Fruit fly (Drosophila melanogaster) whole organism, embryonic: ENCODE data around the gene eloF.

Source experiments
- Aef1 ChIP-seq: fragments of 200-800 bp; sonication (Bioruptor generic); IDR thresholded peaks from 3 replicates; pipeline ENCODE4 v1.3.6; 2022; ENCODE audit warnings: missing biosample characterization, missing genetic modification characterization
- Atf-2 ChIP-seq: fragments of 200-800 bp; sonication (Bioruptor generic); optimal IDR thresholded peaks from 2 replicates; lab custom pipeline; 2016; ENCODE audit warnings: missing biosample characterization, missing genetic modification characterization
- CG10565 ChIP-seq: fragments of 200-800 bp; sonication (Bioruptor generic); optimal IDR thresholded peaks from 3 replicates; lab custom pipeline; 2016; ENCODE audit warnings: missing biosample characterization, mild to moderate bottlenecking, missing genetic modification characterization
- CG10979 ChIP-seq: fragments of 200-800 bp; sonication (Bioruptor generic); optimal IDR thresholded peaks from 2 replicates; lab custom pipeline; 2018; ENCODE audit warnings: missing biosample characterization, mild to moderate bottlenecking, missing genetic modification characterization, moderate library complexity
- CG11093 ChIP-seq: fragments of 200-800 bp; sonication (Bioruptor generic); IDR thresholded peaks from 3 replicates; pipeline ENCODE4 v1.3.6; 2022; ENCODE audit warnings: missing biosample characterization, missing genetic modification characterization
- CG11560 ChIP-seq: fragments of 200-800 bp; sonication (Bioruptor generic); IDR thresholded peaks from 3 replicates; pipeline ENCODE4 v1.3.6; 2022; ENCODE audit warnings: missing biosample characterization, missing genetic modification characterization
- CG11696 ChIP-seq: fragments of 200-800 bp; sonication (Bioruptor generic); IDR thresholded peaks from 2 replicates; pipeline ENCODE4 v1.3.6; 2022; ENCODE audit warnings: missing biosample characterization, missing genetic modification characterization
- CG13123 ChIP-seq: fragments of 200-800 bp; sonication (Bioruptor generic); optimal IDR thresholded peaks from 2 replicates; lab custom pipeline; 2016; ENCODE audit warnings: missing biosample characterization, missing genetic modification characterization
- CG14860 ChIP-seq: fragments of 200-800 bp; sonication (Bioruptor generic); IDR thresholded peaks from 3 replicates; pipeline ENCODE4 v1.3.6; 2022; ENCODE audit warnings: missing biosample characterization, missing genetic modification characterization; ENCODE audit not compliant: partially characterized antibody
- CG15073 ChIP-seq: fragments of 200-800 bp; sonication (Bioruptor generic); optimal IDR thresholded peaks from 2 replicates; lab custom pipeline; 2016; ENCODE audit warnings: missing biosample characterization, missing genetic modification characterization
- CG15479 ChIP-seq: fragments of 200-800 bp; sonication (Bioruptor generic); optimal IDR thresholded peaks from 3 replicates; lab custom pipeline; 2019; ENCODE audit warnings: missing biosample characterization, mild to moderate bottlenecking, missing genetic modification characterization, moderate library complexity
- CG15601 ChIP-seq: fragments of 200-800 bp; sonication (Bioruptor generic); optimal IDR thresholded peaks from 3 replicates; lab custom pipeline; 2019; ENCODE audit warnings: missing biosample characterization, mild to moderate bottlenecking, missing genetic modification characterization, moderate library complexity
- CG17385 ChIP-seq: fragments of 200-800 bp; sonication (Bioruptor generic); optimal IDR thresholded peaks from 3 replicates; lab custom pipeline; 2018; ENCODE audit warnings: missing biosample characterization, mild to moderate bottlenecking, missing genetic modification characterization
- CG1792 ChIP-seq: fragments of 200-800 bp; sonication (Bioruptor generic); optimal IDR thresholded peaks from 2 replicates; lab custom pipeline; 2016; ENCODE audit warnings: missing biosample characterization, missing genetic modification characterization
- CG18011 ChIP-seq: fragments of 200-800 bp; sonication (Bioruptor generic); optimal IDR thresholded peaks from 2 replicates; lab custom pipeline; 2017; ENCODE audit warnings: missing biosample characterization, missing genetic modification characterization, mild to moderate bottlenecking, moderate library complexity, missing genotype
- CG18599 ChIP-seq: fragments of 200-800 bp; sonication (Bioruptor generic); optimal IDR thresholded peaks from 3 replicates; lab custom pipeline; 2017; ENCODE audit warnings: missing biosample characterization, missing genetic modification characterization, mild to moderate bottlenecking, moderate library complexity, missing genetic modification reagents
- CG18764 ChIP-seq: fragments of 200-800 bp; sonication (Bioruptor generic); optimal IDR thresholded peaks from 3 replicates; lab custom pipeline; 2016; ENCODE audit warnings: missing biosample characterization, missing genetic modification characterization
- CG2678 ChIP-seq: fragments of 200-800 bp; sonication (Bioruptor generic); optimal IDR thresholded peaks from 3 replicates; lab custom pipeline; 2019; ENCODE audit warnings: missing biosample characterization, mild to moderate bottlenecking, missing genetic modification characterization, moderate library complexity
- CG2712 ChIP-seq: fragments of 200-800 bp; optimal IDR thresholded peaks from 3 replicates; lab custom pipeline; 2019; ENCODE audit warnings: missing biosample characterization, mild to moderate bottlenecking, missing genetic modification characterization, moderate library complexity
- CG2875 ChIP-seq: fragments of 200-800 bp; sonication (Bioruptor generic); optimal IDR thresholded peaks from 2 replicates; lab custom pipeline; 2017; ENCODE audit warnings: missing biosample characterization, mild to moderate bottlenecking, missing genetic modification characterization, missing genetic modification reagents
- CG30403 ChIP-seq: fragments of 200-800 bp; sonication (Bioruptor generic); optimal IDR thresholded peaks from 3 replicates; lab custom pipeline; 2016; ENCODE audit warnings: missing biosample characterization, missing genetic modification characterization
- CG3065 ChIP-seq: fragments of 200-800 bp; sonication (Bioruptor generic); optimal IDR thresholded peaks from 2 replicates; lab custom pipeline; 2016; ENCODE audit warnings: missing biosample characterization, missing genetic modification characterization
- CG32532 ChIP-seq: fragments of 200-800 bp; sonication (Bioruptor generic); IDR thresholded peaks from 2 replicates; pipeline ENCODE4 v1.3.6; 2022; ENCODE audit warnings: missing biosample characterization, missing genetic modification characterization
- CG3407 ChIP-seq: fragments of 200-800 bp; sonication (Bioruptor generic); optimal IDR thresholded peaks from 2 replicates; lab custom pipeline; 2018; ENCODE audit warnings: missing biosample characterization, mild to moderate bottlenecking, missing genetic modification characterization
- CG7372 ChIP-seq: fragments of 200-800 bp; sonication (Bioruptor generic); IDR thresholded peaks from 2 replicates; pipeline ENCODE4 v1.3.6; 2022; ENCODE audit warnings: missing biosample characterization, missing genetic modification characterization
- CG7556 ChIP-seq: fragments of 200-800 bp; sonication (Bioruptor generic); optimal IDR thresholded peaks from 2 replicates; lab custom pipeline; 2017; ENCODE audit warnings: missing biosample characterization, mild to moderate bottlenecking, missing genetic modification characterization
- Dad ChIP-seq: fragments of 200-800 bp; sonication (Bioruptor generic); optimal IDR thresholded peaks from 3 replicates; lab custom pipeline; 2016; ENCODE audit warnings: missing biosample characterization, missing genetic modification characterization
- Drgx ChIP-seq: fragments of 200-800 bp; sonication (Bioruptor generic); IDR thresholded peaks from 2 replicates; pipeline ENCODE4 v1.3.6; 2022; ENCODE audit warnings: missing biosample characterization, missing genetic modification characterization
- Gug ChIP-seq: fragments of 200-800 bp; sonication (Bioruptor generic); IDR thresholded peaks from 4 replicates; pipeline ENCODE4 v1.3.6; 2022; ENCODE audit warnings: missing biosample characterization, missing genetic modification characterization
- HLH4C ChIP-seq: fragments of 200-800 bp; sonication (Bioruptor generic); IDR thresholded peaks from 3 replicates; pipeline ENCODE4 v1.3.6; 2022; ENCODE audit warnings: missing biosample characterization, missing genetic modification characterization; ENCODE audit not compliant: partially characterized antibody
- Hr78 ChIP-seq, 2 experiments: fragments of 200-800 bp in 1 of 2; fragments of >200 bp in 1 of 2; sonication (Bioruptor generic) in 1 of 2; optimal IDR thresholded peaks; 2 replicates each; lab custom pipeline; 2017 to 2019; ENCODE audit warnings: missing biosample characterization in 2 of 2, missing genetic modification characterization in 2 of 2, mild to moderate bottlenecking in 1 of 2, moderate library complexity in 1 of 2
- Mad ChIP-seq: fragments of 200-800 bp; sonication (Bioruptor generic); optimal IDR thresholded peaks from 2 replicates; lab custom pipeline; 2016; ENCODE audit warnings: missing biosample characterization, missing genetic modification characterization
- Mrtf ChIP-seq: fragments of 200-800 bp; sonication (Bioruptor generic); IDR thresholded peaks from 3 replicates; pipeline ENCODE4 v1.3.6; 2022; ENCODE audit warnings: missing biosample characterization, missing genetic modification characterization
- NFAT ChIP-seq: fragments of 200-800 bp; sonication (Bioruptor generic); IDR thresholded peaks from 2 replicates; pipeline ENCODE4 v1.3.6; 2022; ENCODE audit warnings: missing biosample characterization, missing genetic modification characterization
- Spps ChIP-seq: fragments of 200-800 bp; sonication (Bioruptor generic); optimal IDR thresholded peaks from 2 replicates; lab custom pipeline; 2018; ENCODE audit warnings: missing biosample characterization, mild to moderate bottlenecking, missing genetic modification characterization
- Xrp1 ChIP-seq: fragments of 200-800 bp; sonication (Bioruptor generic); IDR thresholded peaks from 2 replicates; pipeline ENCODE4 v1.3.6; 2022; ENCODE audit warnings: missing biosample characterization, missing genetic modification characterization
- ash1 ChIP-seq: fragments of 200-800 bp; sonication (Bioruptor generic); optimal IDR thresholded peaks from 2 replicates; lab custom pipeline; 2018; ENCODE audit warnings: missing biosample characterization, mild to moderate bottlenecking, missing genetic modification characterization
- bigmax ChIP-seq: fragments of 200-800 bp; sonication (Bioruptor generic); optimal IDR thresholded peaks from 2 replicates; lab custom pipeline; 2018; ENCODE audit warnings: missing biosample characterization, mild to moderate bottlenecking, missing genetic modification characterization
- cad ChIP-seq: fragments of >200 bp; optimal IDR thresholded peaks from 2 replicates; lab custom pipeline; 2017; ENCODE audit warnings: missing biosample characterization, missing genetic modification characterization
- cas ChIP-seq: fragments of 200-800 bp; sonication (Bioruptor generic); IDR thresholded peaks from 2 replicates; pipeline ENCODE4 v1.3.6; 2022; ENCODE audit warnings: missing biosample characterization, missing genetic modification characterization
- dati ChIP-seq: fragments of 200-800 bp; sonication (Bioruptor generic); IDR thresholded peaks from 2 replicates; pipeline ENCODE4 v1.3.6; 2022; ENCODE audit warnings: missing biosample characterization, missing genetic modification characterization
- disco-r ChIP-seq: fragments of 200-800 bp; sonication (Bioruptor generic); optimal IDR thresholded peaks from 2 replicates; lab custom pipeline; 2016; ENCODE audit warnings: missing biosample characterization, missing genetic modification characterization
- en ChIP-seq: fragments of 200-800 bp; sonication (Bioruptor generic); optimal IDR thresholded peaks from 2 replicates; lab custom pipeline; 2016; ENCODE audit warnings: missing biosample characterization, missing genetic modification characterization
- exex ChIP-seq: fragments of 200-800 bp; sonication (Bioruptor generic); optimal IDR thresholded peaks from 4 replicates; lab custom pipeline; 2018; ENCODE audit warnings: missing biosample characterization, mild to moderate bottlenecking, missing genetic modification characterization, moderate library complexity
- fd3F ChIP-seq: fragments of 200-800 bp; sonication (Bioruptor generic); optimal IDR thresholded peaks from 2 replicates; lab custom pipeline; 2018; ENCODE audit warnings: missing biosample characterization, mild to moderate bottlenecking, missing genetic modification characterization, moderate library complexity
- her ChIP-seq: fragments of 200-800 bp; sonication (Bioruptor generic); optimal IDR thresholded peaks from 2 replicates; lab custom pipeline; 2016; ENCODE audit warnings: missing biosample characterization, missing genetic modification characterization
- p53 ChIP-seq: fragments of 200-800 bp; sonication (Bioruptor generic); optimal IDR thresholded peaks from 2 replicates; lab custom pipeline; 2016; ENCODE audit warnings: missing biosample characterization, missing genetic modification characterization
- ro ChIP-seq: fragments of 200-800 bp; sonication (Bioruptor generic); IDR thresholded peaks from 2 replicates; pipeline ENCODE4 v1.3.6; 2022; ENCODE audit warnings: missing biosample characterization, missing genetic modification characterization
- sqz ChIP-seq: fragments of 200-800 bp; sonication (Bioruptor generic); optimal IDR thresholded peaks from 3 replicates; lab custom pipeline; 2018; ENCODE audit warnings: missing biosample characterization, mild to moderate bottlenecking, missing genetic modification characterization
- unc-4 ChIP-seq: fragments of 200-800 bp; sonication (Bioruptor generic); IDR thresholded peaks from 2 replicates; pipeline ENCODE4 v1.3.6; 2022; ENCODE audit warnings: missing biosample characterization, missing genetic modification characterization; ENCODE audit not compliant: partially characterized antibody
- usp ChIP-seq: fragments of >200 bp; optimal IDR thresholded peaks from 2 replicates; lab custom pipeline; 2017; ENCODE audit warnings: missing biosample characterization, missing genetic modification characterization

Gene eloF

dm6 chr3R:9783240-9783917 is 30.6 kb upstream of the eloF start (continued):
- TF ChIP-seq disco-r (no peak), CG18764 (no peak), CG3407 (GFP tag; lab: Kevin White, UChicago) (no peak), CG18011 (GFP tag; lab: Kevin White, UChicago) (no peak), CG10565 (GFP tag; lab: Kevin White, UChicago) (no peak), CG2678 (peak; percentile 25), sqz (GFP tag; lab: Kevin White, UChicago) (no peak), Aef1 (GFP tag; lab: Robert Waterston, UW) (no peak), HLH4C (no peak), fd3F (GFP tag; lab: Kevin White, UChicago) (no peak), CG2712 (tag; lab: Kevin White, UChicago) (peak; percentile 35), her (GFP tag; lab: Kevin White, UChicago) (no peak), NFAT (GFP tag; lab: Robert Waterston, UW) (no peak), unc-4 (GFP tag; lab: Robert Waterston, UW) (no peak), p53 (GFP tag; lab: Kevin White, UChicago) (no peak), CG17385 (GFP tag; lab: Kevin White, UChicago) (no peak), bigmax (peak; percentile 66), CG7556 (GFP tag; lab: Kevin White, UChicago) (peak; percentile 45), usp (GFP tag; lab: Kevin White, UChicago) (no peak), Mrtf (no peak), cas (GFP tag; lab: Robert Waterston, UW) (no peak), CG1792 (GFP tag; lab: Kevin White, UChicago) (no peak), exex (tag; lab: Kevin White, UChicago) (no peak), CG15073 (no peak), CG14860 (no peak), Atf-2 (GFP tag; lab: Kevin White, UChicago) (no peak), Dad (no peak), CG11696 (GFP tag; lab: Robert Waterston, UW) (peak; percentile 79), CG15479 (GFP tag; lab: Kevin White, UChicago) (no peak), cad (GFP tag; lab: Kevin White, UChicago) (no peak), Xrp1 (GFP tag; lab: Robert Waterston, UW) (no peak), CG30403 (GFP tag; lab: Kevin White, UChicago) (no peak), dati (GFP tag; lab: Robert Waterston, UW) (no peak), CG32532 (GFP tag; lab: Robert Waterston, UW) (no peak), Spps (tag; lab: Kevin White, UChicago) (no peak), Hr78 (GFP tag; optimal IDR thresholded peaks at IDR 0.05; lab: Kevin White, UChicago) (peak in 1 of 2 experiments; percentile 52), ash1 (no peak), CG7372 (no peak), ro (no peak), CG10979 (tag; lab: Kevin White, UChicago) (no peak), CG3065 (GFP tag; lab: Kevin White, UChicago) (no peak), CG13123 (no peak), CG11093 (GFP tag; lab: Robert Waterston, UW) (no peak), Mad (GFP tag; lab: Kevin White, UChicago) (no peak), Gug (GFP tag; lab: Robert Waterston, UW) (no peak), en (GFP tag; lab: Kevin White, UChicago) (no peak), Drgx (GFP tag; lab: Robert Waterston, UW) (no peak), CG18599 (GFP tag; lab: Kevin White, UChicago) (peak; percentile 7), CG11560 (no peak), CG15601 (no peak), CG2875 (GFP tag; lab: Kevin White, UChicago) (no peak)
